Fruit fly (Drosophila melanogaster) whole organism, prepupa: ENCODE data around the gene Ag5r.

Experiments
- Blimp-1 ChIP-seq: fragments of 200-800 bp; sonication (Bioruptor generic); optimal IDR thresholded peaks from 3 replicates; lab custom pipeline; 2017; ENCODE audit warnings: missing biosample characterization, missing genetic modification characterization, mild to moderate bottlenecking, moderate library complexity, missing genetic modification reagents
- CG10631 ChIP-seq: fragments of 200-800 bp; sonication (Bioruptor generic); optimal IDR thresholded peaks from 2 replicates; lab custom pipeline; 2016; ENCODE audit warnings: missing biosample characterization, missing genetic modification characterization
- CG10669 ChIP-seq: fragments of 200-800 bp; sonication (Bioruptor generic); optimal IDR thresholded peaks from 3 replicates; lab custom pipeline; 2018; ENCODE audit warnings: missing biosample characterization, mild to moderate bottlenecking, missing genetic modification characterization, moderate library complexity
- CG11294 ChIP-seq: fragments of 200-800 bp; sonication (Bioruptor generic); IDR thresholded peaks from 2 replicates; pipeline ENCODE4 v1.3.6; 2022; ENCODE audit warnings: missing biosample characterization, missing genetic modification characterization
- CG1621 ChIP-seq: fragments of 200-800 bp; sonication (Bioruptor generic); optimal IDR thresholded peaks from 3 replicates; lab custom pipeline; 2018; ENCODE audit warnings: missing biosample characterization, mild to moderate bottlenecking, missing genetic modification characterization
- CG16779 ChIP-seq: fragments of 200-800 bp; sonication (Bioruptor generic); optimal IDR thresholded peaks from 3 replicates; lab custom pipeline; 2017; ENCODE audit warnings: missing biosample characterization, mild to moderate bottlenecking, missing genetic modification characterization
- CG3032 ChIP-seq: fragments of 200-800 bp; optimal IDR thresholded peaks from 2 replicates; lab custom pipeline; 2019; ENCODE audit warnings: missing biosample characterization, mild to moderate bottlenecking, missing genetic modification characterization, moderate library complexity
- CG32006 ChIP-seq: fragments of 200-800 bp; sonication (Bioruptor generic); optimal IDR thresholded peaks from 3 replicates; lab custom pipeline; 2017; ENCODE audit warnings: missing biosample characterization, mild to moderate bottlenecking, missing genetic modification characterization
- CG4318 ChIP-seq: fragments of 200-800 bp; sonication (Bioruptor generic); optimal IDR thresholded peaks from 3 replicates; lab custom pipeline; 2017; ENCODE audit warnings: missing biosample characterization, mild to moderate bottlenecking, missing genetic modification characterization
- CG6276 ChIP-seq: fragments of 200-800 bp; sonication (Bioruptor generic); optimal IDR thresholded peaks from 2 replicates; lab custom pipeline; 2017; ENCODE audit warnings: missing biosample characterization, mild to moderate bottlenecking, missing genetic modification characterization
- CG6792 ChIP-seq: fragments of 200-800 bp; sonication (Bioruptor generic); optimal IDR thresholded peaks from 3 replicates; lab custom pipeline; 2016; ENCODE audit warnings: missing biosample characterization, missing genetic modification characterization
- CG6854 ChIP-seq: fragments of 200-800 bp; sonication (Bioruptor generic); optimal IDR thresholded peaks from 2 replicates; lab custom pipeline; 2017; ENCODE audit warnings: missing biosample characterization, mild to moderate bottlenecking, missing genetic modification characterization
- CG7368 ChIP-seq: fragments of 200-800 bp; sonication (Bioruptor generic); optimal IDR thresholded peaks from 3 replicates; lab custom pipeline; 2016; ENCODE audit warnings: missing biosample characterization, missing genetic modification characterization
- CG8119 ChIP-seq: fragments of 200-800 bp; sonication (Bioruptor generic); IDR thresholded peaks from 3 replicates; pipeline ENCODE4 v1.3.6; 2022; ENCODE audit warnings: missing biosample characterization, missing genetic modification characterization
- CG8319 ChIP-seq: fragments of 200-800 bp; sonication (Bioruptor generic); optimal IDR thresholded peaks from 3 replicates; lab custom pipeline; 2016; ENCODE audit warnings: missing biosample characterization, missing genetic modification characterization
- CG8632 ChIP-seq: fragments of 200-800 bp; sonication (Bioruptor generic); optimal IDR thresholded peaks from 3 replicates; lab custom pipeline; 2016; ENCODE audit warnings: missing biosample characterization, missing genetic modification characterization
- CG9139 ChIP-seq: fragments of 200-800 bp; sonication (Bioruptor generic); optimal IDR thresholded peaks from 3 replicates; lab custom pipeline; 2017; ENCODE audit warnings: missing biosample characterization, mild to moderate bottlenecking, missing genetic modification characterization
- Eip78C ChIP-seq: fragments of 200-800 bp; sonication (Bioruptor generic); peaks from one replicate; lab custom pipeline; 2016; ENCODE audit warnings: missing biosample characterization, missing genetic modification characterization
- Eip93F ChIP-seq: fragments of 200-800 bp; sonication (Bioruptor generic); optimal IDR thresholded peaks from 2 replicates; lab custom pipeline; 2016; ENCODE audit warnings: missing biosample characterization, mild to moderate bottlenecking, missing genetic modification characterization
- Ets21C ChIP-seq: fragments of 200-800 bp; sonication (Bioruptor generic); optimal IDR thresholded peaks from 3 replicates; lab custom pipeline; 2016; ENCODE audit warnings: missing biosample characterization, missing genetic modification characterization
- Ets96B ChIP-seq: fragments of 200-800 bp; optimal IDR thresholded peaks from 2 replicates; lab custom pipeline; 2019; ENCODE audit warnings: missing biosample characterization, mild to moderate bottlenecking, missing genetic modification characterization, moderate library complexity
- Gug ChIP-seq: fragments of 200-800 bp; sonication (Bioruptor generic); IDR thresholded peaks from 2 replicates; pipeline ENCODE4 v1.3.6; 2022; ENCODE audit warnings: missing biosample characterization, missing genetic modification characterization
- Hr38 ChIP-seq: sonication (Bioruptor generic); optimal IDR thresholded peaks from 2 replicates; lab custom pipeline; 2016; ENCODE audit warnings: missing biosample characterization, missing genetic modification characterization
- Hr39 ChIP-seq: fragments of 200-800 bp; sonication (Bioruptor generic); optimal IDR thresholded peaks from 2 replicates; lab custom pipeline; 2016; ENCODE audit warnings: missing biosample characterization, missing genetic modification characterization
- Hr4 ChIP-seq: fragments of 200-800 bp; sonication (Bioruptor generic); optimal IDR thresholded peaks from 3 replicates; lab custom pipeline; 2016; ENCODE audit warnings: missing biosample characterization, missing genetic modification characterization
- Met ChIP-seq: fragments of 200-800 bp; sonication (Bioruptor generic); optimal IDR thresholded peaks from 3 replicates; lab custom pipeline; 2016; ENCODE audit warnings: missing biosample characterization, missing genetic modification characterization
- OdsH ChIP-seq: fragments of 200-800 bp; sonication (Bioruptor generic); optimal IDR thresholded peaks from 3 replicates; lab custom pipeline; 2016; ENCODE audit warnings: missing biosample characterization, missing genetic modification characterization
- Smox ChIP-seq: fragments of 200-800 bp; sonication (Bioruptor generic); optimal IDR thresholded peaks from 3 replicates; lab custom pipeline; 2016; ENCODE audit warnings: missing biosample characterization, missing genetic modification characterization
- Sox102F ChIP-seq: fragments of 200-800 bp; sonication (Bioruptor generic); optimal IDR thresholded peaks from 2 replicates; lab custom pipeline; 2016; ENCODE audit warnings: missing biosample characterization, mild to moderate bottlenecking, missing genetic modification characterization
- Sox15 ChIP-seq: fragments of 200-800 bp; sonication (Bioruptor generic); optimal IDR thresholded peaks from 3 replicates; lab custom pipeline; 2016; ENCODE audit warnings: missing biosample characterization, missing genetic modification characterization
- acj6 ChIP-seq: fragments of 200-800 bp; sonication (Bioruptor generic); optimal IDR thresholded peaks from 3 replicates; lab custom pipeline; 2016; ENCODE audit warnings: missing biosample characterization, missing genetic modification characterization
- dac ChIP-seq: fragments of 200-800 bp; sonication (Bioruptor generic); optimal IDR thresholded peaks from 2 replicates; lab custom pipeline; 2017; ENCODE audit warnings: missing biosample characterization, mild to moderate bottlenecking, missing genetic modification characterization
- dsx ChIP-seq: fragments of 200-800 bp; optimal IDR thresholded peaks from 3 replicates; lab custom pipeline; 2019; ENCODE audit warnings: missing biosample characterization, mild to moderate bottlenecking, missing genetic modification characterization, moderate library complexity; ENCODE audit not compliant: poor library complexity, severe bottlenecking
- eg ChIP-seq: fragments of 200-800 bp; sonication (Bioruptor generic); IDR thresholded peaks from 3 replicates; pipeline ENCODE4 v1.3.6; 2022; ENCODE audit warnings: missing biosample characterization, missing genetic modification characterization
- esn ChIP-seq: fragments of 200-800 bp; sonication (Bioruptor generic); optimal IDR thresholded peaks from 2 replicates; lab custom pipeline; 2016; ENCODE audit warnings: missing biosample characterization, mild to moderate bottlenecking, missing genetic modification characterization, moderate library complexity
- fkh ChIP-seq: fragments of 200-800 bp; sonication (Bioruptor generic); optimal IDR thresholded peaks from 3 replicates; lab custom pipeline; 2017; ENCODE audit warnings: missing biosample characterization, mild to moderate bottlenecking, missing genetic modification characterization, moderate library complexity
- net ChIP-seq: fragments of 200-800 bp; sonication (Bioruptor generic); optimal IDR thresholded peaks from 3 replicates; lab custom pipeline; 2016; ENCODE audit warnings: missing biosample characterization, missing genetic modification characterization
- salr ChIP-seq, 2 experiments: fragments of 200-800 bp; sonication (Bioruptor generic); optimal IDR thresholded peaks; 3 replicates each; lab custom pipeline; 2016 to 2018; ENCODE audit warnings: missing biosample characterization in 2 of 2, missing genetic modification characterization in 2 of 2, mild to moderate bottlenecking in 1 of 2
- spab ChIP-seq: fragments of 200-800 bp; sonication (Bioruptor generic); optimal IDR thresholded peaks from 2 replicates; lab custom pipeline; 2017; ENCODE audit warnings: missing biosample characterization, mild to moderate bottlenecking, missing genetic modification characterization, missing genetic modification reagents
- svp ChIP-seq: fragments of 200-800 bp; sonication (Bioruptor generic); peaks from one replicate; lab custom pipeline; 2016; ENCODE audit warnings: missing biosample characterization, missing genetic modification characterization
- topi ChIP-seq: fragments of 200-800 bp; sonication (Bioruptor generic); optimal IDR thresholded peaks from 3 replicates; lab custom pipeline; 2016; ENCODE audit warnings: missing biosample characterization, missing genetic modification characterization
- vri ChIP-seq: fragments of 200-800 bp; sonication (Bioruptor generic); optimal IDR thresholded peaks from 3 replicates; lab custom pipeline; 2016; ENCODE audit warnings: missing biosample characterization, mild to moderate bottlenecking, missing genetic modification characterization

Gene Ag5r

DNA sequence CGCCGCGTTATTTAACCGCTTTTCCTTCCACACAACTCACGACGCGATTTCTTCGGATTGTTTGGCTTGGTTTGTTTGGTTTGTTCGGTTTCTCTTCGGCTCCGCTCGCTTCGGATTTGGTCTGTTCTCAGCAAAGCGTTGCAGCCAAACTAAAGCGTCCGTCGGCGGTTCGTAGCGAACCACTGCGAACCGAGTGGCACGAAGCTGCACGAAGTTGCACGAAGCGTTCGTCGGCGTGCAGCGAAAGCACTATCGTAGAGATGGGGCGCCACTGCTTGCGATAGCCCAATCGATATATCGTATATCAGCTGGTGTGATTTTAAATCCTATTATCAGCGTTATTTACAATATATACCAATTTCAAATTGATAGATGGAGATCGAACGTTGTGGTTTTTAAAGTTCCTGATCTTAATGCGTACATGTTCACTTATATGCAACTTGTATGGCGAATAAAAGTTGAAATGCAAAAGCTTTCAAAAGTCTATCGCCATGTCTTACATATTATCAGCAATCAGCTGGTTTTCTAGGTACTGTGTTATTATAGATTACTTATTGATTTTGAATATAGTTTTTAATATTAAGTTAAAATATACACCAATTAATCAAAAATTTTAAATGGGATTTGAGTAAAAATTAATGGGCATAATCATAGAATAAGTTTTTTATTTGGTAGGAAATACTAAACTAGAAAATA, 39.7 kb upstream of the Ag5r start, which contains the start of gene rut (continued):
- TF ChIP-seq dsx (no peak), Eip93F (GFP tag; lab: Kevin White, UChicago) (no peak), CG32006 (GFP tag; lab: Kevin White, UChicago) (no peak), CG6792 (GFP tag; lab: Kevin White, UChicago) (no peak), dac (GFP tag; lab: Kevin White, UChicago) (no peak), CG16779 (tag; lab: Kevin White, UChicago) (no peak), CG4318 (no peak), spab (GFP tag; lab: Kevin White, UChicago) (no peak)
- TF ChIP-seq, all 60 proteins: peak for 14

DNA sequence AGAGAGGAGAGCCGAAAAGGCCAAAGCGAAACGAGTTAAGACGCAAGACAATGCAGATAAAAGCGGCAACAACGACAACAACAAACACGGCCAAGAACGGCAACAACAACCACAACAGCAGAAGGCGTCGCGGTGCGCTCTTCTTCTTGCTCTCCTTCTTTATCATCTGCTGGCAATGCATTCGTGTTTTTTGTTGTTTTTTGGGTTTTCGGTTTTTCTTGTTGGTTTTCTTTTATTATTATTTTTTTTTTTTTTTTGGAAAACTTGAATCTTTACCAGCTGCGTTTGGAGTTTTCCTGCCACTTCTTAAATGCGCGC, 39.1 kb upstream of the Ag5r start:
- no peak for TF ChIP-seq CG8119
- no peak for TF ChIP-seq CG6854 (GFP tag; lab: Kevin White, UChicago)
- no peak for TF ChIP-seq Smox
- no peak for TF ChIP-seq CG8319
- no peak for TF ChIP-seq Met (GFP tag; lab: Kevin White, UChicago)
- TF ChIP-seq Eip78C (GFP tag; lab: Kevin White, UChicago), result peak; percentile 44

DNA sequence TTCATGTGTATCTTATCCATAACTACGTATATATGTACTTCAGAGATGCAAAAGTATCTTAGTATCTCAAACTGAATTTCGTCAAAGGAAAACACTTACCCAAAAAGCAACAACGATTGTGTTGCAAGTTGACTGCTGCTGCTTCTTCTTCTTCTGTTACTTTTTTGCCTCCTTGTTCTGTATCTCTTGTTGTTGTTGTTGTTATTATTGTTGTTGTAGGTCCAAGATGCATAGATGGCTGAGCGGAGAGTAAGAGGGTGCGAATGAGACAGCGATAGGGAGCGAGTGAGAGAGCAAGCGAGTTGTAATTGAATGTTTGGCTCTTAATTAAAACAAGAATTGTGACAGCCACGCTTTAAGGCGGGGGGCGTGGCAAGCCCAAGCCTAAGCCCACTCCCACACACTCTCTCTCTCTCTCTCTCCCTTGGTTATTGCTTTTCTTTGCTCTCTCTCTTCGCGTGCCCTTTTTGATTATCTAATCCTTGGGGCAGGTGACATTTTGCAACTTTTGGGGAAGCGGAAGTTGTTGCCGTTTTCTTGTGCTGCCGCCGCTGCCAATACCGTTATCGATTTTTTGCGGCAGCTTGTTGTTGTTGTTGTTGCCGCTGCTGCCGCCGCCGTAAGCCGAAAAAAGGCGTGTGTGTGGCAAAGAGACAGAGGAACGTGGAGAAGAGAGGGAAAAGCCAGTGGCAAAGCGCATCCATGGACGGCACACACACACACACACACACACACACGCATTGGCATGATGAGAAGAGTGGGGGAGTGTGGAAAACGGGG, 38.5 kb upstream of the Ag5r start:
- no peak for TF ChIP-seq Hr38 (GFP tag; lab: Kevin White, UChicago)
- peak; percentile 62 for TF ChIP-seq svp (GFP tag; lab: Kevin White, UChicago)

DNA sequence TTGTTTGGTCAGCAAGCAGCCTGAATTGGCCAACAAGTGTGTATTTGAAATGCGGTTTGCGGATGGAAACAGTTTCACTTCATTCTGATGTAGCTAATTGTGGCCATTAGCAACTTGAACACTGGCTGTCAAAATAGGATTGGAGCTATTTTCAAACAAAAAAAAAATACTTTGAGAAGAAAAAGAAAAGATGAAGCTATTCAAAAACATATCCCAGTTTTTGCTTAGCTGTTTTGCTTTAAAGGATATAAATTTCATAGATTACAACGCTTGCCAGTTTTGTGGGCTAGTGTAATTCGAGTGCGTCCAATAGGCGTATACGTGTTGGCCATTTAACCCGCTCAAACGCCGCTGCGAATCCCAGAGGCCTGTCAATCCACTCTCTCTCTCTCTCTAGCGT, 25.9 kb upstream of the Ag5r start:
- no peak for TF ChIP-seq CG8319
- TF ChIP-seq CG8632 (GFP tag; lab: Kevin White, UChicago), result no peak
- no peak for TF ChIP-seq CG9139 (GFP tag; lab: Kevin White, UChicago)
- TF ChIP-seq CG6276 (GFP tag; lab: Kevin White, UChicago), result peak; percentile 73
- no peak for TF ChIP-seq vri (GFP tag; lab: Kevin White, UChicago)
- no peak for TF ChIP-seq spab (GFP tag; lab: Kevin White, UChicago)
- no peak for TF ChIP-seq Ets96B (tag; lab: Kevin White, UChicago)
- peak; percentile 30 for TF ChIP-seq OdsH
- TF ChIP-seq Blimp-1 (GFP tag; lab: Kevin White, UChicago), result no peak
- no peak for TF ChIP-seq CG7368 (GFP tag; lab: Kevin White, UChicago)
- TF ChIP-seq CG10631, result peak; percentile 11
- TF ChIP-seq CG1621 (tag; lab: Kevin White, UChicago), result no peak
- TF ChIP-seq eg (GFP tag; lab: Robert Waterston, UW), result peak; percentile 76
- peak; percentile 63 for TF ChIP-seq Hr4 (GFP tag; lab: Kevin White, UChicago)
- no peak for TF ChIP-seq Sox15
- TF ChIP-seq CG3032 (tag; lab: Kevin White, UChicago), result no peak
- no peak for TF ChIP-seq topi (GFP tag; lab: Kevin White, UChicago)
- peak; percentile 26; the same call in 1 of the 2 replicates for TF ChIP-seq Gug (GFP tag; lab: Robert Waterston, UW)
- no peak for TF ChIP-seq CG6792 (GFP tag; lab: Kevin White, UChicago)
- TF ChIP-seq Hr38 (GFP tag; lab: Kevin White, UChicago), result no peak
- TF ChIP-seq CG10669 (GFP tag; lab: Kevin White, UChicago), result no peak
- TF ChIP-seq fkh (GFP tag; lab: Kevin White, UChicago), result no peak
- peak; percentile 80 for TF ChIP-seq CG8119
- TF ChIP-seq Sox102F (GFP tag; lab: Kevin White, UChicago), result no peak
- TF ChIP-seq CG6854 (GFP tag; lab: Kevin White, UChicago), result no peak
- TF ChIP-seq CG11294 (GFP tag; lab: Robert Waterston, UW), result peak; percentile 45; the same call in 1 of the 2 replicates
- TF ChIP-seq dsx, result no peak
- no peak for TF ChIP-seq esn (GFP tag; lab: Kevin White, UChicago)
- peak; percentile 73 for TF ChIP-seq CG32006 (GFP tag; lab: Kevin White, UChicago)
- no peak for TF ChIP-seq Ets21C (GFP tag; lab: Kevin White, UChicago)
- TF ChIP-seq dac (GFP tag; lab: Kevin White, UChicago), result peak; percentile 31
- TF ChIP-seq Eip93F (GFP tag; lab: Kevin White, UChicago), result no peak
- no peak for TF ChIP-seq CG16779 (tag; lab: Kevin White, UChicago)
- TF ChIP-seq acj6 (GFP tag; lab: Kevin White, UChicago), result peak; percentile 7
- no peak for TF ChIP-seq salr (GFP tag; optimal IDR thresholded peaks at IDR 0.05; lab: Kevin White, UChicago)
- TF ChIP-seq net, result peak; percentile 29
- TF ChIP-seq Hr39 (GFP tag; lab: Kevin White, UChicago), result no peak
- no peak for TF ChIP-seq svp (GFP tag; lab: Kevin White, UChicago)
